Worm (Caenorhabditis elegans) whole organism, L1 larva: ENCODE data around the gene F56A8.9.

Experiments used
- C16A3.4 ChIP-seq: fragments of 150-350 bp; optimal IDR thresholded peaks from 2 replicates; lab custom pipeline; 2014; ENCODE audit warnings: missing biosample characterization, missing genetic modification characterization
- F16B12.6 ChIP-seq: fragments of 150-350 bp; optimal IDR thresholded peaks from 2 replicates; lab custom pipeline; 2014; ENCODE audit warnings: missing biosample characterization, missing genetic modification characterization
- ceh-63 ChIP-seq: fragments of 200-800 bp; sonication (Bioruptor generic); optimal IDR thresholded peaks from 2 replicates; lab custom pipeline; 2018; ENCODE audit warnings: mild to moderate bottlenecking, missing genetic modification characterization, missing compliant biosample characterization
- ceh-82 ChIP-seq, 3 experiments: fragments of 150-350 bp in 1 of 3; sonication (generic microtip) in 2 of 3; optimal IDR thresholded peaks; 2 replicates each; lab custom pipeline; 2014 to 2017; ENCODE audit warnings: missing biosample characterization in 3 of 3, missing genetic modification characterization in 3 of 3
- ces-1 ChIP-seq: fragments of 150-350 bp; optimal IDR thresholded peaks from 2 replicates; lab custom pipeline; 2014; ENCODE audit warnings: missing biosample characterization, missing genetic modification reagents, missing genetic modification characterization
- efl-1 ChIP-seq, 4 experiments: fragments of 150-350 bp; optimal IDR thresholded peaks in 3 of 4; peaks in 1 of 4; 1 replicate in 1 of 4; 2 replicates in 3 of 4; lab custom pipeline; 2014; ENCODE audit warnings: missing biosample characterization in 2 of 4, missing genetic modification characterization in 2 of 4, missing genetic modification reagents in 2 of 4
- efl-3 ChIP-seq: fragments of 200-800 bp; sonication (Bioruptor generic); optimal IDR thresholded peaks from 2 replicates; lab custom pipeline; 2018; ENCODE audit warnings: mild to moderate bottlenecking, missing genetic modification characterization, missing compliant biosample characterization
- egl-13 ChIP-seq: sonication (generic microtip); optimal IDR thresholded peaks from 2 replicates; lab custom pipeline; 2016; ENCODE audit warnings: missing genotype, missing genetic modification reagents, missing genetic modification characterization, missing compliant biosample characterization
- egl-27 ChIP-seq, 2 experiments: fragments of 150-350 bp in 1 of 2; sonication (generic microtip); optimal IDR thresholded peaks; 3 replicates each; lab custom pipeline; 2017 to 2018; ENCODE audit warnings: missing biosample characterization in 2 of 2, missing genetic modification characterization in 2 of 2, missing genetic modification reagents in 2 of 2
- ets-5 ChIP-seq: fragments of 200-800 bp; sonication (Bioruptor generic); IDR thresholded peaks from 2 replicates; pipeline ENCODE4 v1.3.6; 2022; ENCODE audit warnings: missing genetic modification characterization, missing compliant biosample characterization
- hlh-17 ChIP-seq: fragments of 200-800 bp; sonication (Bioruptor generic); optimal IDR thresholded peaks from 2 replicates; lab custom pipeline; 2018; ENCODE audit warnings: missing genetic modification characterization, mild to moderate bottlenecking, missing compliant biosample characterization, moderate library complexity, borderline replicate concordance
- hlh-4 ChIP-seq: sonication (generic microtip); optimal IDR thresholded peaks from 2 replicates; lab custom pipeline; 2016; ENCODE audit warnings: mild to moderate bottlenecking, missing genetic modification characterization, missing compliant biosample characterization
- jun-1 ChIP-seq: fragments of 150-350 bp; optimal IDR thresholded peaks from 2 replicates; lab custom pipeline; 2014; ENCODE audit warnings: missing biosample characterization, missing genetic modification reagents, missing genetic modification characterization
- lin-13 ChIP-seq: fragments of 150-350 bp; optimal IDR thresholded peaks from 2 replicates; lab custom pipeline; 2014; ENCODE audit warnings: missing biosample characterization, missing genetic modification reagents, missing genetic modification characterization
- lin-15B ChIP-seq: fragments of 150-350 bp; sonication (generic microtip); optimal IDR thresholded peaks from 3 replicates; lab custom pipeline; 2014; ENCODE audit warnings: missing biosample characterization, missing genetic modification characterization
- lin-35 ChIP-seq, 2 experiments: fragments of 150-350 bp; optimal IDR thresholded peaks; 2 replicates each; lab custom pipeline; 2014; ENCODE audit warnings: missing biosample characterization in 2 of 2, missing genetic modification characterization in 2 of 2, missing genetic modification reagents in 2 of 2
- lin-39 ChIP-seq: fragments of 150-350 bp; optimal IDR thresholded peaks from 2 replicates; lab custom pipeline; 2014; ENCODE audit warnings: missing biosample characterization, missing genetic modification reagents, missing genetic modification characterization
- lir-3 ChIP-seq: sonication (generic microtip); optimal IDR thresholded peaks from 2 replicates; lab custom pipeline; 2016; ENCODE audit warnings: mild to moderate bottlenecking, missing genetic modification characterization, moderate library complexity, missing compliant biosample characterization; ENCODE audit not compliant: poor library complexity
- lsy-2 ChIP-seq, 2 experiments: fragments of 150-350 bp; optimal IDR thresholded peaks; 2 replicates each; lab custom pipeline; 2014; ENCODE audit warnings: missing biosample characterization in 2 of 2, missing genetic modification characterization in 2 of 2
- mab-9 ChIP-seq: fragments of 200-800 bp; sonication (Bioruptor generic); IDR thresholded peaks from 2 replicates; pipeline ENCODE4 v1.3.6; 2022; ENCODE audit warnings: missing genetic modification reagents, missing genetic modification characterization, missing compliant biosample characterization
- mep-1 ChIP-seq: fragments of 150-350 bp; optimal IDR thresholded peaks from 2 replicates; lab custom pipeline; 2014; ENCODE audit warnings: missing biosample characterization, missing genetic modification characterization
- nhr-20 ChIP-seq: sonication (generic microtip); optimal IDR thresholded peaks from 2 replicates; lab custom pipeline; 2016; ENCODE audit warnings: mild to moderate bottlenecking, missing genetic modification characterization, missing compliant biosample characterization
- nhr-47 ChIP-seq: sonication (generic microtip); optimal IDR thresholded peaks from 2 replicates; lab custom pipeline; 2016; ENCODE audit warnings: mild to moderate bottlenecking, missing genetic modification characterization, moderate library complexity, missing compliant biosample characterization
- nhr-71 ChIP-seq: sonication (generic microtip); optimal IDR thresholded peaks from 2 replicates; lab custom pipeline; 2016; ENCODE audit warnings: mild to moderate bottlenecking, missing genetic modification characterization, moderate library complexity, missing compliant biosample characterization
- nhr-90 ChIP-seq: sonication (generic microtip); optimal IDR thresholded peaks from 2 replicates; lab custom pipeline; 2016; ENCODE audit warnings: mild to moderate bottlenecking, missing genetic modification characterization, missing compliant biosample characterization; ENCODE audit not compliant: poor library complexity
- pax-3 ChIP-seq: fragments of 200-800 bp; sonication (Bioruptor generic); optimal IDR thresholded peaks from 2 replicates; lab custom pipeline; 2018; ENCODE audit warnings: mild to moderate bottlenecking, missing genetic modification characterization, moderate library complexity, missing compliant biosample characterization
- snu-23 ChIP-seq: sonication (generic microtip); optimal IDR thresholded peaks from 2 replicates; lab custom pipeline; 2016; ENCODE audit warnings: missing genetic modification characterization, missing compliant biosample characterization
- swsn-7 ChIP-seq: sonication (generic microtip); optimal IDR thresholded peaks from 2 replicates; lab custom pipeline; 2016; ENCODE audit warnings: missing genetic modification characterization, missing compliant biosample characterization
- tbx-2 ChIP-seq: sonication (generic microtip); optimal IDR thresholded peaks from 2 replicates; lab custom pipeline; 2016; ENCODE audit warnings: missing genetic modification characterization, missing compliant biosample characterization
- tlp-1 ChIP-seq: fragments of 150-350 bp; optimal IDR thresholded peaks from 2 replicates; lab custom pipeline; 2014; ENCODE audit warnings: missing biosample characterization, missing genetic modification characterization
- unc-130 ChIP-seq: fragments of 150-350 bp; optimal IDR thresholded peaks from 2 replicates; lab custom pipeline; 2017; ENCODE audit warnings: missing biosample characterization, missing genetic modification characterization, inconsistent platforms
- unc-62 ChIP-seq: fragments of 150-350 bp; optimal IDR thresholded peaks from 2 replicates; lab custom pipeline; 2014; ENCODE audit warnings: missing biosample characterization, missing genetic modification reagents, missing genetic modification characterization
- unc-86 ChIP-seq: sonication (generic microtip); optimal IDR thresholded peaks from 2 replicates; lab custom pipeline; 2016; ENCODE audit warnings: missing genetic modification characterization, missing compliant biosample characterization
- zag-1 ChIP-seq: fragments of 150-350 bp; optimal IDR thresholded peaks from 2 replicates; lab custom pipeline; 2014; ENCODE audit warnings: missing biosample characterization, missing genetic modification characterization
- ztf-4 ChIP-seq: fragments of 150-350 bp; optimal IDR thresholded peaks from 2 replicates; lab custom pipeline; 2014; ENCODE audit warnings: missing biosample characterization, missing genetic modification characterization

Gene F56A8.9

DNA sequence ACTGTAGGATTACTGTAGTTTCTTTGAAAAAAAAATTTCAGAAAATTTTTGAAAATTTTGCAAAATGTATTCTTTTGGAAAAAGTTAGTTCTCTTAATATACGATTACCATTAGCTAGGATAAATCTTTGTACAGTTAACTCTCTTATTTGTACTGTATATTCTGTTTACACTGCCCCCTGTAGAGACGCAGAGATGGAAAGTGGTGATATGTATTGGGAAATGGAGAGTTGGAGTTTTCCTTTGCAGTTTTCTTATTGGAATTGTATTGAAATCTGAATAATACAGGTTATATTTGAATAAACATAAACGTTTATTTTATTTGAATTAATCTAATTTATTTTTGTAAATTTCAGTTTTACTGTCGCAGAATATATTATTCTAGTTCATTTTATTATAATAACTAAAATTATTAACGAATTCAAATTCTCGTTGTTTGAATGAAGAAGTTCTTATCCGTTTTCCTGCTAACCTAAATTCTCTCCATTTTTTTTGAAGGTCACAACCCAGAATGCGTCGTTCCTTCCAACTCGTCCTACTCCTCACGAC is at the start of gene F56A8.9:
Gene F56A8.9, plus strand, starts transcription at position 498 of the 548 bp plus-strand sequence.
- TF ChIP-seq ztf-4 (tag; lab: Kevin White, UChicago) (no peak), unc-62 (GFP tag; lab: Kevin White, UChicago) (no peak), jun-1 (tag; lab: Kevin White, UChicago) (no peak), tlp-1 (tag; lab: Kevin White, UChicago) (no peak), zag-1 (tag; lab: Kevin White, UChicago) (no peak), hlh-4 (tag; lab: Kevin White, UChicago) (no peak), nhr-20 (no peak), C16A3.4 (tag; lab: Kevin White, UChicago) (no peak), ceh-63 (GFP tag; lab: Kevin White, UChicago) (no peak), nhr-71 (tag; lab: Kevin White, UChicago) (no peak), hlh-17 (GFP tag; lab: Kevin White, UChicago) (no peak), mep-1 (tag; lab: Kevin White, UChicago) (no peak)

DNA sequence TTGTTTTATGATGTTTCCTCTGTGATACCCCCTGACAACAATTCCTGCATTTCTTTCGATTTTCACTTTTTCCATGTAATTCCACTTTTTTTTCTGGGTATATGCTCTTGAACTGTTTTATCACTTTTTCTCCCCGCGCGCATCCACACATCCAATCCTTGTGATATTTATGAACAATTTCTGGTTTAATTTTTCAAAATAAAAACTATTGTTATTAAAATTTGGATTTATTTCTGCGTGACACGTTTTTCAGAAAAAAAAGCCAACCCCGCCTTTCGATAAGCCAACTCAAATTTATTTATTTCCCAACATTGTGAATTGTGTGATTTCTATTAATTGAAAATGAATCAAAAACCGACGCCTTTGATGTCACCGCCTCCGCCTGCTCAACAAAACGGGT is 49.8 kb upstream of the F56A8.9 start, which contains the start of gene Y39E4B.11:
Gene Y39E4B.11, plus strand, starts transcription at position 301 of the 400 bp plus-strand sequence.
- TF ChIP-seq efl-1 (optimal IDR thresholded peaks at IDR 0.05; lab: Kevin White, UChicago) (no peak), efl-1 (GFP tag; optimal IDR thresholded peaks at IDR 0.05 in 1 of 2; lab: Kevin White, UChicago) (peak in 1 of 2 experiments; percentile 31), egl-27 (tag; optimal IDR thresholded peaks at IDR 0.05; lab: Kevin White, UChicago) (no peak)

DNA sequence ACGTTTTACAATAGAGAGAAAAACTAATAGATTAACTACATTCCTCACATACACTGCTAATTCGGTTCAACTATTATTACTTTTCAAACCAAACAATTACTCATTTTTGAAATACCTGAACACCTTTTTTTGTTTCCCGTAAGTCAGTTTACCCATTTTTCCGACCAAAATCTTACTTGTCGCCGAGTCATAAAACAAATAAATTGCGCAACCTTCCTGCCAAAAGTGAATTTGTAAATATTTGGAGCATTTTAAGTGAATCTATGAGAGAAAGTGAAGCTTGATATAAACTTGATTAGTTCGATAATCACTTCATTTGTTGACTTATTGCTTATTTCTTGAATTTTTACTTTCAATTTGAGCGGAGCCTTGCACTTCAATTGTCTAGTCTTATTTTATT is 45.5 kb upstream of the F56A8.9 start:
- TF ChIP-seq nhr-20 (no peak), mab-9 (no peak), F16B12.6 (tag; lab: Kevin White, UChicago) (no peak), lin-15B (no peak), lir-3 (tag; lab: Kevin White, UChicago) (no peak), nhr-47 (tag; lab: Kevin White, UChicago) (no peak), lsy-2 (tag; optimal IDR thresholded peaks at IDR 0.05; lab: Kevin White, UChicago) (no peak), nhr-90 (tag; lab: Kevin White, UChicago) (no peak), ceh-82 (tag; optimal IDR thresholded peaks at IDR 0.05; lab: Kevin White, UChicago) (no peak)

DNA sequence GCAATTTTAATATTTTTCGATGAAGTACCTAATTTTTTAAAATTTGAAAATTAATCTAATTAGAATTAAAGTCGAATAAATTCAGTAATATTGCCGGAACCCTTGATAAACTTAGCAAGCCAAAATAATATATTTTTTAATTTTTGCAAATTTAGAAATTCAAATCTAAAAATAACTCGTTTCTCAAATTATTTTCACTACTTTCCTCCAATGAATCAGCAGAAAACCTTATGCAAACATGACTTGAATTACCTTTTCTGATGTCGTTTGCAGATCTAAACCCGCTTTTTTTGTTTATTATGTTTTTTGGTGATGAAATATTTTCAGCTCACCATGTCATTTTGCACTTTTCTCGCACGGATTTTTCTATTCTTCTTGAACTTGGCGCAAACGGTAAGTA is 42.1 kb upstream of the F56A8.9 start, which contains the start of gene tsp-3:
Gene tsp-3, plus strand, starts transcription at position 301 of the 400 bp plus-strand sequence.
- TF ChIP-seq unc-86 (tag; lab: Kevin White, UChicago) (no peak), tlp-1 (tag; lab: Kevin White, UChicago) (no peak), lir-3 (tag; lab: Kevin White, UChicago) (no peak), tbx-2 (tag; lab: Kevin White, UChicago) (no peak), ces-1 (GFP tag; lab: Kevin White, UChicago) (no peak), lin-35 (GFP tag; optimal IDR thresholded peaks at IDR 0.05; lab: Kevin White, UChicago) (no peak), snu-23 (no peak), lin-13 (GFP tag; lab: Kevin White, UChicago) (no peak), ets-5 (GFP tag; lab: Robert Waterston, UW) (no peak), pax-3 (tag; lab: Kevin White, UChicago) (no peak), nhr-47 (tag; lab: Kevin White, UChicago) (no peak), swsn-7 (tag; lab: Kevin White, UChicago) (no peak)
- TF ChIP-seq, all 84 proteins: peak for 0

DNA sequence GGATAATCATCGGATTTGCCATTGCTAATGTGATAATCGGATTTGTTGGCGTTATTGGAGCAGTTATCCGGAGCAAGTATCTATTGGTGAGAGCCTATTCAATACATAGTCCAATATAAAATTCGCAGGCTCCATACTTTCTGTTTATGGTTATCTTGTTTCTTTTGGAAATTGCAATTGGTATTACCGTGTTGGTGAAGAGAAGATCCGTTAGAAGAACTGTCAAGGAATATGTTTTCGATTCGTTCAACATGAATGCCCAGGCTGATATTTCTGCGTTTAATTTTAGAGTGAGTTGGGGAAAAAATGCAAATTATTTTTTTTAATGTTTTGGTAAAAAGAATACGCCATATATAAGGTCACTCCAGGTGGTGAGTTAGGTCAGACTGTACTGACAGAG is 41.4 kb upstream of the F56A8.9 start:
- no peak for TF ChIP-seq efl-3 (GFP tag; lab: Kevin White, UChicago)
- TF ChIP-seq lin-39 (tag; lab: Kevin White, UChicago): no peak
- no peak for TF ChIP-seq nhr-90 (tag; lab: Kevin White, UChicago)
- no peak for TF ChIP-seq unc-130 (tag; lab: Kevin White, UChicago)
- no peak for TF ChIP-seq ets-5 (GFP tag; lab: Robert Waterston, UW)
- TF ChIP-seq egl-13: no peak
- TF ChIP-seq, all 84 proteins: peak for 0
